Worm (Caenorhabditis elegans): ENCODE data around the gene Y62F5A.12.

- TF ChIP-seq lin-35 (GFP tag; optimal IDR thresholded peaks at IDR 0.05) (no peak), hmg-1.2 (GFP tag; IDR thresholded peaks at IDR 0.05) (no peak), unc-62 (GFP tag; optimal IDR thresholded peaks at IDR 0.05) (no peak), ama-1 (optimal IDR thresholded peaks at IDR 0.05) (no peak), ama-1 (GFP tag; optimal IDR thresholded peaks at IDR 0.05) (no peak), F33H1.4 (GFP tag; IDR thresholded peaks at IDR 0.05) (no peak), rpc-1 (optimal IDR thresholded peaks at IDR 0.05) (no peak), rpc-1 (tag; optimal IDR thresholded peaks at IDR 0.05) (no peak), ceh-79 (tag; optimal IDR thresholded peaks at IDR 0.05) (no peak), repo-1 (tag; optimal IDR thresholded peaks at IDR 0.05) (no peak), F57A8.1 (GFP tag; optimal IDR thresholded peaks at IDR 0.05) (no peak), ets-4 (GFP tag; optimal IDR thresholded peaks at IDR 0.05) (no peak), tlf-1 (GFP tag; optimal IDR thresholded peaks at IDR 0.05) (no peak), bed-2 (GFP tag; IDR thresholded peaks at IDR 0.05) (no peak)
These were observed 48.4 kb upstream of the Y62F5A.12 start, which contains the start of gene ints-7 for ce11 chrII:11582698-11583097.

Measured in whole organism, young adult.